Worm (Caenorhabditis elegans) whole organism, L3 larva: ENCODE measurements around the gene C15H7.4.

ENCODE experiments used
- R02D3.7 ChIP-seq: fragments of 150-350 bp; optimal IDR thresholded peaks from 2 replicates; lab custom pipeline; 2014; ENCODE audit warnings: missing biosample characterization, missing genetic modification characterization
- ZK546.5 ChIP-seq: sonication (generic microtip); optimal IDR thresholded peaks from 2 replicates; lab custom pipeline; 2017; ENCODE audit warnings: missing biosample characterization, missing genetic modification characterization
- aly-2 ChIP-seq: fragments of 150-350 bp; optimal IDR thresholded peaks from 2 replicates; lab custom pipeline; 2014; ENCODE audit warnings: missing biosample characterization, missing genetic modification characterization
- ama-1 ChIP-seq: fragments of 150-350 bp; optimal IDR thresholded peaks from 2 replicates; lab custom pipeline; 2018
- ceh-16 ChIP-seq: sonication (generic microtip); optimal IDR thresholded peaks from 2 replicates; lab custom pipeline; 2017; ENCODE audit warnings: missing biosample characterization, missing genetic modification characterization
- ceh-28 ChIP-seq: fragments of 150-350 bp; optimal IDR thresholded peaks from 2 replicates; lab custom pipeline; 2014; ENCODE audit warnings: missing biosample characterization, missing genetic modification reagents, missing genetic modification characterization
- ceh-82 ChIP-seq: fragments of 150-350 bp; optimal IDR thresholded peaks from 2 replicates; lab custom pipeline; 2014; ENCODE audit warnings: missing biosample characterization, missing genetic modification characterization
- ceh-9 ChIP-seq: sonication (generic microtip); optimal IDR thresholded peaks from 2 replicates; lab custom pipeline; 2018; ENCODE audit warnings: missing biosample characterization, missing genetic modification characterization
- daf-12 ChIP-seq: fragments of 150-350 bp; optimal IDR thresholded peaks from 2 replicates; lab custom pipeline; 2014; ENCODE audit warnings: missing biosample characterization, missing genetic modification reagents, missing genetic modification characterization
- egl-27 ChIP-seq: sonication (generic microtip); optimal IDR thresholded peaks from 4 replicates; lab custom pipeline; 2017; ENCODE audit warnings: missing biosample characterization, missing genetic modification reagents, missing genetic modification characterization
- egl-5 ChIP-seq: fragments of 150-350 bp; optimal IDR thresholded peaks from 2 replicates; lab custom pipeline; 2017; ENCODE audit warnings: missing biosample characterization, missing genetic modification reagents, missing genetic modification characterization, inconsistent platforms
- elt-1 ChIP-seq: fragments of 150-350 bp; optimal IDR thresholded peaks from 2 replicates; lab custom pipeline; 2014; ENCODE audit warnings: missing biosample characterization, missing genetic modification characterization
- elt-2 ChIP-seq: sonication (generic microtip); optimal IDR thresholded peaks from 2 replicates; lab custom pipeline; 2016; ENCODE audit warnings: missing genetic modification reagents, mild to moderate bottlenecking, missing genetic modification characterization, missing compliant biosample characterization
- elt-3 ChIP-seq, 3 experiments: fragments of 150-350 bp in 1 of 3; sonication (generic microtip) in 2 of 3; optimal IDR thresholded peaks; 2 replicates in 2 of 3; 4 replicates in 1 of 3; lab custom pipeline; 2014 to 2017; ENCODE audit warnings: missing biosample characterization in 3 of 3, missing genetic modification characterization in 3 of 3
- eor-1 ChIP-seq, 2 experiments: fragments of 150-350 bp; optimal IDR thresholded peaks; 2 replicates each; lab custom pipeline; 2014 to 2018; ENCODE audit warnings: missing biosample characterization in 2 of 2, missing genetic modification characterization in 2 of 2
- fkh-10 ChIP-seq: sonication (generic microtip); optimal IDR thresholded peaks from 2 replicates; lab custom pipeline; 2017; ENCODE audit warnings: missing biosample characterization, missing genetic modification reagents, missing genetic modification characterization
- fkh-2 ChIP-seq: fragments of 150-350 bp; optimal IDR thresholded peaks from 2 replicates; lab custom pipeline; 2014; ENCODE audit warnings: missing biosample characterization, missing genetic modification reagents, missing genetic modification characterization
- fos-1 ChIP-seq: fragments of 150-350 bp; optimal IDR thresholded peaks from 2 replicates; lab custom pipeline; 2014; ENCODE audit warnings: missing biosample characterization, missing genetic modification characterization
- hmg-11 ChIP-seq: sonication (generic microtip); optimal IDR thresholded peaks from 2 replicates; lab custom pipeline; 2016; ENCODE audit warnings: missing genetic modification characterization, missing compliant biosample characterization
- jun-1 ChIP-seq: fragments of 150-350 bp; optimal IDR thresholded peaks from 2 replicates; lab custom pipeline; 2014; ENCODE audit warnings: missing biosample characterization, missing genetic modification reagents, missing genetic modification characterization
- lin-15B ChIP-seq: fragments of 150-350 bp; optimal IDR thresholded peaks from 2 replicates; lab custom pipeline; 2014; ENCODE audit warnings: missing biosample characterization, missing genetic modification characterization
- lin-39 ChIP-seq: fragments of 150-350 bp; optimal IDR thresholded peaks from 2 replicates; lab custom pipeline; 2018; ENCODE audit warnings: missing biosample characterization, missing genetic modification reagents, missing genetic modification characterization
- lsy-12 ChIP-seq: sonication (generic microtip); optimal IDR thresholded peaks from 2 replicates; lab custom pipeline; 2016; ENCODE audit warnings: mild to moderate bottlenecking, missing genetic modification characterization, missing compliant biosample characterization
- mdl-1 ChIP-seq: fragments of 150-350 bp; optimal IDR thresholded peaks from 2 replicates; lab custom pipeline; 2014; ENCODE audit warnings: missing biosample characterization, missing genetic modification characterization
- mml-1 ChIP-seq: fragments of 150-350 bp; sonication (generic microtip); optimal IDR thresholded peaks from 3 replicates; lab custom pipeline; 2014; ENCODE audit warnings: missing biosample characterization, missing genetic modification characterization
- nfya-1 ChIP-seq: sonication (generic microtip); optimal IDR thresholded peaks from 2 replicates; lab custom pipeline; 2017; ENCODE audit warnings: missing genetic modification characterization, mild to moderate bottlenecking, missing compliant biosample characterization, antibody characterized with exemption, moderate library complexity; ENCODE audit not compliant: insufficient read depth
- nhr-11 ChIP-seq: fragments of 150-350 bp; optimal IDR thresholded peaks from 2 replicates; lab custom pipeline; 2014; ENCODE audit warnings: missing biosample characterization, missing genetic modification characterization
- nhr-12 ChIP-seq: fragments of 150-350 bp; optimal IDR thresholded peaks from 2 replicates; lab custom pipeline; 2014; ENCODE audit warnings: missing biosample characterization, missing genetic modification characterization
- nhr-23 ChIP-seq: fragments of 150-350 bp; optimal IDR thresholded peaks from 2 replicates; lab custom pipeline; 2014; ENCODE audit warnings: missing biosample characterization, missing genetic modification reagents, missing genetic modification characterization
- nhr-237 ChIP-seq: fragments of 150-350 bp; optimal IDR thresholded peaks from 2 replicates; lab custom pipeline; 2014; ENCODE audit warnings: missing biosample characterization, missing genetic modification characterization
- nhr-25 ChIP-seq: sonication (generic microtip); optimal IDR thresholded peaks from 2 replicates; lab custom pipeline; 2017; ENCODE audit warnings: missing biosample characterization, missing genetic modification characterization
- nhr-28 ChIP-seq: fragments of 150-350 bp; optimal IDR thresholded peaks from 2 replicates; lab custom pipeline; 2014; ENCODE audit warnings: missing biosample characterization, missing genetic modification characterization
- nhr-43 ChIP-seq: sonication (generic microtip); optimal IDR thresholded peaks from 2 replicates; lab custom pipeline; 2016; ENCODE audit warnings: mild to moderate bottlenecking, missing genetic modification characterization, missing compliant biosample characterization; ENCODE audit not compliant: poor library complexity, severe bottlenecking
- nhr-67 ChIP-seq: fragments of 150-350 bp; optimal IDR thresholded peaks from 2 replicates; lab custom pipeline; 2014; ENCODE audit warnings: missing biosample characterization, missing genetic modification characterization
- nhr-76 ChIP-seq: fragments of 150-350 bp; sonication (generic microtip); optimal IDR thresholded peaks from 5 replicates; lab custom pipeline; 2014; ENCODE audit warnings: missing biosample characterization, missing genetic modification characterization
- pha-4 ChIP-seq: fragments of 150-350 bp; optimal IDR thresholded peaks from 2 replicates; lab custom pipeline; 2014; ENCODE audit warnings: missing biosample characterization, missing genetic modification reagents, missing genetic modification characterization
- pqm-1 ChIP-seq: fragments of 150-350 bp; optimal IDR thresholded peaks from 2 replicates; lab custom pipeline; 2017; ENCODE audit warnings: missing biosample characterization, missing genetic modification characterization, inconsistent platforms
- sea-2 ChIP-seq: fragments of 150-350 bp; sonication (generic microtip); optimal IDR thresholded peaks from 4 replicates; lab custom pipeline; 2014; ENCODE audit warnings: missing biosample characterization, missing genetic modification reagents, missing genetic modification characterization
- skn-1 ChIP-seq: fragments of 150-350 bp; optimal IDR thresholded peaks from 2 replicates; lab custom pipeline; 2014; ENCODE audit warnings: missing biosample characterization, missing genetic modification characterization
- snpc-4 ChIP-seq: fragments of 150-350 bp; optimal IDR thresholded peaks from 2 replicates; lab custom pipeline; 2014; ENCODE audit warnings: missing biosample characterization, missing genetic modification characterization
- tbx-2 ChIP-seq: sonication (generic microtip); optimal IDR thresholded peaks from 2 replicates; lab custom pipeline; 2016; ENCODE audit warnings: mild to moderate bottlenecking, missing genetic modification characterization, missing compliant biosample characterization
- unc-39 ChIP-seq: sonication (generic microtip); optimal IDR thresholded peaks from 4 replicates; lab custom pipeline; 2017; ENCODE audit warnings: missing biosample characterization, missing genetic modification characterization
- unc-62 ChIP-seq: fragments of 150-350 bp; sonication (generic microtip); optimal IDR thresholded peaks from 4 replicates; lab custom pipeline; 2014; ENCODE audit warnings: missing biosample characterization, missing genetic modification reagents, missing genetic modification characterization
- zag-1 ChIP-seq: fragments of 150-350 bp; optimal IDR thresholded peaks from 2 replicates; lab custom pipeline; 2014; ENCODE audit warnings: missing biosample characterization, missing genetic modification characterization
- ztf-11 ChIP-seq: fragments of 150-350 bp; optimal IDR thresholded peaks from 2 replicates; lab custom pipeline; 2014; ENCODE audit warnings: missing biosample characterization, missing genetic modification characterization
- ztf-4 ChIP-seq: fragments of 150-350 bp; optimal IDR thresholded peaks from 2 replicates; lab custom pipeline; 2014; ENCODE audit warnings: missing biosample characterization, missing genetic modification characterization

The C15H7.4 gene

ce11 chrIII:9620148-9620547, 35.6 kb downstream of the C15H7.4 start:
- TF ChIP-seq egl-5: no peak
- no peak for TF ChIP-seq ztf-4 (tag; lab: Kevin White, UChicago)
- peak; percentile 39 for TF ChIP-seq pha-4
- TF ChIP-seq elt-2 (tag; lab: Kevin White, UChicago): peak; percentile 71
- no peak for TF ChIP-seq R02D3.7 (tag; lab: Kevin White, UChicago)
- TF ChIP-seq nhr-76 (tag; lab: Kevin White, UChicago): no peak
- TF ChIP-seq lsy-12 (tag; lab: Kevin White, UChicago): no peak
- TF ChIP-seq jun-1: no peak
- no peak for TF ChIP-seq nhr-28
- no peak for TF ChIP-seq nhr-11
- TF ChIP-seq ceh-16 (tag; lab: Kevin White, UChicago): no peak
- TF ChIP-seq ceh-28: no peak
- TF ChIP-seq snpc-4 (tag; lab: Kevin White, UChicago): no peak
- no peak for TF ChIP-seq unc-62
- no peak for TF ChIP-seq hmg-11 (tag; lab: Kevin White, UChicago)
- peak; percentile 46 for TF ChIP-seq pqm-1
- TF ChIP-seq mml-1: no peak
- TF ChIP-seq ceh-82 (tag; lab: Kevin White, UChicago): no peak
- peak; percentile 50 for TF ChIP-seq nfya-1
- no peak for TF ChIP-seq nhr-43
- TF ChIP-seq eor-1 (tag; optimal IDR thresholded peaks at IDR 0.05; lab: Kevin White, UChicago): no peak
- no peak for TF ChIP-seq zag-1 (tag; lab: Kevin White, UChicago)
- no peak for TF ChIP-seq egl-27 (tag; lab: Kevin White, UChicago)
- no peak for TF ChIP-seq daf-12 (tag; lab: Kevin White, UChicago)
- TF ChIP-seq fkh-2: no peak
- TF ChIP-seq ceh-9 (tag; lab: Kevin White, UChicago): no peak
- TF ChIP-seq lin-15B (tag; lab: Kevin White, UChicago): peak; percentile 6
- no peak for TF ChIP-seq fos-1 (tag; lab: Kevin White, UChicago)
- no peak for TF ChIP-seq mdl-1 (tag; lab: Kevin White, UChicago)
- TF ChIP-seq sea-2 (GFP tag; lab: Kevin White, UChicago): no peak
- no peak for TF ChIP-seq aly-2 (tag; lab: Kevin White, UChicago)
- TF ChIP-seq ama-1: peak; percentile 34
- TF ChIP-seq nhr-23: peak; percentile 40
- TF ChIP-seq nhr-12 (tag; lab: Kevin White, UChicago): no peak
- peak; percentile 17 for TF ChIP-seq nhr-25
- no peak for TF ChIP-seq skn-1 (tag; lab: Kevin White, UChicago)
- no peak for TF ChIP-seq elt-3 (tag; optimal IDR thresholded peaks at IDR 0.05; lab: Kevin White, UChicago)
- TF ChIP-seq nhr-67: no peak
- TF ChIP-seq tbx-2 (tag; lab: Kevin White, UChicago): no peak
- no peak for TF ChIP-seq ztf-11 (tag; lab: Kevin White, UChicago)

ce11 chrIII:9619079-9619761, 36.5 kb downstream of the C15H7.4 start, which contains the start of gene hlh-11:
hlh-11 (plus strand) TSS chrIII:9619711.
- no peak for TF ChIP-seq nhr-76 (tag; lab: Kevin White, UChicago)
- no peak for TF ChIP-seq unc-39 (tag; lab: Kevin White, UChicago)
- TF ChIP-seq egl-5: peak; percentile 62
- peak; percentile 72 for TF ChIP-seq lsy-12 (tag; lab: Kevin White, UChicago)
- no peak for TF ChIP-seq nhr-12 (tag; lab: Kevin White, UChicago)
- TF ChIP-seq fkh-2: no peak
- TF ChIP-seq pqm-1: peak; percentile 61
- TF ChIP-seq nhr-25: peak; percentile 87
- TF ChIP-seq ZK546.5 (tag; lab: Kevin White, UChicago): no peak
- TF ChIP-seq ztf-4 (tag; lab: Kevin White, UChicago): peak; percentile 52
- TF ChIP-seq nhr-67: no peak
- TF ChIP-seq daf-12 (tag; lab: Kevin White, UChicago): peak; percentile 11
- peak; percentile 97 for TF ChIP-seq mdl-1 (tag; lab: Kevin White, UChicago)
- TF ChIP-seq snpc-4 (tag; lab: Kevin White, UChicago): peak; percentile 37
- TF ChIP-seq nhr-23: peak; percentile 80
- peak; percentile 85 for TF ChIP-seq pha-4
- TF ChIP-seq zag-1 (tag; lab: Kevin White, UChicago): peak; percentile 10
- no peak for TF ChIP-seq eor-1 (tag; optimal IDR thresholded peaks at IDR 0.05; lab: Kevin White, UChicago)
- TF ChIP-seq ceh-28: peak; percentile 83
- TF ChIP-seq nhr-28: no peak
- TF ChIP-seq ceh-82 (tag; lab: Kevin White, UChicago): peak; percentile 75
- TF ChIP-seq elt-1 (tag; lab: Kevin White, UChicago): no peak
- peak; percentile 76 for TF ChIP-seq tbx-2 (tag; lab: Kevin White, UChicago)
- peak; percentile 95 for TF ChIP-seq hmg-11 (tag; lab: Kevin White, UChicago)
- TF ChIP-seq mml-1: peak; percentile 21
- no peak for TF ChIP-seq sea-2 (GFP tag; lab: Kevin White, UChicago)
- peak; percentile 87 for TF ChIP-seq nfya-1
- TF ChIP-seq R02D3.7 (tag; lab: Kevin White, UChicago): peak; percentile 62
- TF ChIP-seq egl-27 (tag; lab: Kevin White, UChicago): peak; percentile 71
- peak; percentile 61 for TF ChIP-seq lin-15B (tag; lab: Kevin White, UChicago)
- no peak for TF ChIP-seq ztf-11 (tag; lab: Kevin White, UChicago)
- TF ChIP-seq lin-39 (tag; lab: Kevin White, UChicago): peak; percentile 93
- peak in 2 of 3 experiments; percentile 47 to 64 for TF ChIP-seq elt-3 (tag; optimal IDR thresholded peaks at IDR 0.05; lab: Kevin White, UChicago)
- no peak for TF ChIP-seq ceh-9 (tag; lab: Kevin White, UChicago)
- TF ChIP-seq ama-1: peak; percentile 50
- peak; percentile 58 for TF ChIP-seq nhr-11
- TF ChIP-seq fkh-10 (GFP tag; lab: Kevin White, UChicago): peak; percentile 52
- no peak for TF ChIP-seq aly-2 (tag; lab: Kevin White, UChicago)
- TF ChIP-seq skn-1 (tag; lab: Kevin White, UChicago): no peak
- TF ChIP-seq fos-1 (tag; lab: Kevin White, UChicago): peak; percentile 85
- TF ChIP-seq ceh-16 (tag; lab: Kevin White, UChicago): no peak
- TF ChIP-seq nhr-237 (tag; lab: Kevin White, UChicago): no peak
